Worm (Caenorhabditis elegans): ENCODE data around the gene srd-42.

DNA sequence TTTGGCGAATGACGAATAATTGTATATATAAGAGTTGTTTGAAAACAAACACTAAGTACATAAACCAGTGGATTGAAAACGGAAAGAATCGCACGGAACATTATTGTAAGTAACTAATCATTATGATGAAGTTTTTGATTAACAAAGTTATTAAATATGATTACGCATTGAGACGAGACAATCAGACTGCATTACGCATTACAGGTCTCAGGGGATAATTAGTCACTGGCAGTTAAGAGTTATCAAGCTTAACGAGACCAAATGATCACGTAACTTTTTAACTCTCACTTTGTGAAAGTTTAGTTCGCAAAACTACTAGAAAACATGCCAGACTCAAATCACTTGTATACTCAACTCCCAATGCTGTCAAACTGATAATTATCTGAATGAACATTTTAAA is at the start of gene srd-42:
- TF ChIP-seq daf-12 (tag; optimal IDR thresholded peaks at IDR 0.05) = no peak
- TF ChIP-seq lin-15B (tag; optimal IDR thresholded peaks at IDR 0.05) = no peak
- TF ChIP-seq nhr-11 (tag; optimal IDR thresholded peaks at IDR 0.05) = no peak
- no peak for TF ChIP-seq pha-4 (tag; optimal IDR thresholded peaks at IDR 0.05)
- no peak for TF ChIP-seq pqm-1 (tag; optimal IDR thresholded peaks at IDR 0.05)
- no peak for TF ChIP-seq fkh-10 (GFP tag; optimal IDR thresholded peaks at IDR 0.05)
- no peak for TF ChIP-seq skn-1 (tag; optimal IDR thresholded peaks at IDR 0.05)
- no peak for TF ChIP-seq ceh-82 (tag; optimal IDR thresholded peaks at IDR 0.05)
- no peak for TF ChIP-seq nhr-43 (tag; optimal IDR thresholded peaks at IDR 0.05; ENCODE audit: poor library complexity, severe bottlenecking)
- TF ChIP-seq nhr-12 (tag; optimal IDR thresholded peaks at IDR 0.05) = no peak
- no peak for TF ChIP-seq elt-3 (tag; optimal IDR thresholded peaks at IDR 0.05)
- no peak for TF ChIP-seq nhr-77 (tag; optimal IDR thresholded peaks at IDR 0.05)
